Fruit fly (Drosophila melanogaster) whole organism, adult: ENCODE results near the gene SP555.

Experiments
- CG11617 ChIP-seq: fragments of 200-800 bp; sonication (Bioruptor generic); optimal IDR thresholded peaks from 2 replicates; lab custom pipeline; 2017; ENCODE audit warnings: mild to moderate bottlenecking, missing biosample characterization, missing genetic modification reagents, missing genetic modification characterization
- CG12768 ChIP-seq: fragments of 200-800 bp; sonication (Bioruptor generic); optimal IDR thresholded peaks from 2 replicates; lab custom pipeline; 2017; ENCODE audit warnings: missing biosample characterization, missing genetic modification characterization, mild to moderate bottlenecking, moderate library complexity, missing genetic modification reagents
- CG14711 ChIP-seq: fragments of 200-800 bp; sonication (Bioruptor generic); optimal IDR thresholded peaks from 2 replicates; lab custom pipeline; 2018; ENCODE audit warnings: missing biosample characterization, mild to moderate bottlenecking, missing genetic modification characterization, moderate library complexity
- CG7045 ChIP-seq: fragments of 200-800 bp; sonication (Bioruptor generic); optimal IDR thresholded peaks from 2 replicates; lab custom pipeline; 2017; ENCODE audit warnings: missing biosample characterization, mild to moderate bottlenecking, missing genetic modification characterization
- CG7101 ChIP-seq: fragments of 200-800 bp; sonication (Bioruptor generic); optimal IDR thresholded peaks from 2 replicates; lab custom pipeline; 2018; ENCODE audit warnings: missing biosample characterization, mild to moderate bottlenecking, missing genetic modification characterization, moderate library complexity
- Clk ChIP-seq: fragments of 200-800 bp; sonication (Bioruptor generic); optimal IDR thresholded peaks from 2 replicates; lab custom pipeline; 2017; ENCODE audit warnings: missing biosample characterization, missing genetic modification characterization
- Hr96 ChIP-seq: fragments of 200-800 bp; sonication (Bioruptor generic); optimal IDR thresholded peaks from 2 replicates; lab custom pipeline; 2016; ENCODE audit warnings: missing biosample characterization, missing genetic modification characterization
- cic ChIP-seq: fragments of 200-800 bp; sonication (Bioruptor generic); optimal IDR thresholded peaks from 2 replicates; lab custom pipeline; 2017; ENCODE audit warnings: missing biosample characterization, mild to moderate bottlenecking, missing genetic modification characterization, moderate library complexity
- kay ChIP-seq: fragments of 200-800 bp; sonication (Bioruptor generic); peaks from one replicate; lab custom pipeline; 2016; ENCODE audit warnings: missing biosample characterization, missing genetic modification characterization, borderline replicate concordance
- ovo ChIP-seq: fragments of 200-800 bp; sonication (Bioruptor generic); optimal IDR thresholded peaks from 2 replicates; lab custom pipeline; 2016; ENCODE audit warnings: missing biosample characterization, missing genetic modification characterization
- tj ChIP-seq: fragments of 200-800 bp; sonication (Bioruptor generic); optimal IDR thresholded peaks from 3 replicates; lab custom pipeline; 2017; ENCODE audit warnings: missing biosample characterization, mild to moderate bottlenecking, missing genetic modification characterization, moderate library complexity

- TF ChIP-seq CG14711, result no peak
- TF ChIP-seq CG7101 (tag; lab: Kevin White, UChicago), result no peak
- peak; percentile 82 for TF ChIP-seq tj
- TF ChIP-seq CG11617 (GFP tag; lab: Kevin White, UChicago), result no peak
- peak; percentile 48 for TF ChIP-seq cic (GFP tag; lab: Kevin White, UChicago)
- TF ChIP-seq kay (GFP tag; lab: Kevin White, UChicago), result no peak
- peak; percentile 24 for TF ChIP-seq CG12768 (GFP tag; lab: Kevin White, UChicago)
- no peak for TF ChIP-seq CG7045 (GFP tag; lab: Kevin White, UChicago)
- TF ChIP-seq Clk (GFP tag; lab: Kevin White, UChicago), result no peak
- TF ChIP-seq Hr96 (GFP tag; lab: Kevin White, UChicago), result no peak
- TF ChIP-seq ovo (GFP tag; lab: Kevin White, UChicago), result no peak
Observed at dm6 chr2L:5063936-5064335, 26.4 kb downstream of the SP555 start.
